Worm (Caenorhabditis elegans): ENCODE results near the gene far-3.

DNA sequence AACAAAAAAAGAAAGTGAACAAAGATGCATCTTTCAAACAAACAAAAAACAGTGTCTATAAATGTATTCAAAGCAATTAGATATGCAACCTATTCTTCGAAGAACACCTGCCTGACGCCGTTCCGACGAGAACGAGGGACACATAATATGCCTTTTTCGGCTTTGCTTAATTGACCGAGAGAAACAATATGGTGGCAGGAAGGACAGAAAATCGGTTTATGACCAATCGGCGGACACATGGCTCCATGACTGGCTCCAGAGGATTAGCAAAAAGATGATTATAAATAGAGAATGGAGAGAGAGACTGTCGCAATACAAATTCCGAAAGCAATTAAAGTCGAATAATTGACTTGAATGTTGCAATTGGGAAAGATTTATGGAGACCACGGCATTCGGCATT is 20.9 kb upstream of the far-3 start:
- no peak for TF ChIP-seq ztf-11 (tag; optimal IDR thresholded peaks at IDR 0.05)
- no peak for TF ChIP-seq fkh-10 (GFP tag; optimal IDR thresholded peaks at IDR 0.05)
- TF ChIP-seq pha-4 (tag; optimal IDR thresholded peaks at IDR 0.05), result no peak
- no peak for TF ChIP-seq lin-39 (tag; optimal IDR thresholded peaks at IDR 0.05)
- TF ChIP-seq R02D3.7 (tag; optimal IDR thresholded peaks at IDR 0.05), result no peak
- no peak for TF ChIP-seq nfya-1 (tag; optimal IDR thresholded peaks at IDR 0.05; ENCODE audit: insufficient read depth)
- TF ChIP-seq hmg-11 (tag; optimal IDR thresholded peaks at IDR 0.05), result no peak
- TF ChIP-seq skn-1 (tag; optimal IDR thresholded peaks at IDR 0.05), result no peak
- no peak for TF ChIP-seq sea-2 (GFP tag; optimal IDR thresholded peaks at IDR 0.05)
- no peak for TF ChIP-seq mdl-1 (tag; optimal IDR thresholded peaks at IDR 0.05)
- TF ChIP-seq nhr-76 (tag; optimal IDR thresholded peaks at IDR 0.05), result no peak
